Worm (Caenorhabditis elegans): ENCODE measurements around the gene acr-3.

DNA sequence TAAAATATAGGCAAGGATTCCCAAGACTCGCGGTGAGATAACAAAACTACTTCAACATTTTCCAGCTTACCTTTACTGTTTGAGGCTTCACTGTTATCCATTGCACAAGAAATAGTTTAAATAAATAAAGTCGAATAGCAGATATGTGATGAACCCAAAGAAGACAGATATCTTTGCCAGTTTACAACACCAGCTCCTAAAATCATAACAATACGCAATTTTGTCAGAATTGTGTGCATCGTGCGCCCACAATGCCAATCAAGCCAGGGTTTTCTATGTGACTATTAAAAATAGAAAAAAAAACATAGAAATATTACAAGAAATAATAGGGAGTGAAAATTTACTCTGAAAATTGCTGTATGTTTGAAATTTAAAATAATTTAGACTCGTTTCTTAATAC lies 26.7 kb upstream of the acr-3 start, which contains the start of gene F38B6.8:
- TF ChIP-seq mep-1 (tag; optimal IDR thresholded peaks at IDR 0.05), result no peak
- no peak for TF ChIP-seq nhr-12 (tag; optimal IDR thresholded peaks at IDR 0.05)
- TF ChIP-seq zip-8 (tag; optimal IDR thresholded peaks at IDR 0.05), result no peak
- no peak for TF ChIP-seq mab-5 (tag; optimal IDR thresholded peaks at IDR 0.05)
- no peak for TF ChIP-seq mls-2 (tag; optimal IDR thresholded peaks at IDR 0.05)
- TF ChIP-seq ces-1 (GFP tag; optimal IDR thresholded peaks at IDR 0.05), result no peak
- no peak for TF ChIP-seq nhr-76 (tag; optimal IDR thresholded peaks at IDR 0.05)
- TF ChIP-seq unc-62 (GFP tag; optimal IDR thresholded peaks at IDR 0.05), result no peak
- TF ChIP-seq pha-4 (tag; optimal IDR thresholded peaks at IDR 0.05), result no peak
- TF ChIP-seq snpc-4 (tag; optimal IDR thresholded peaks at IDR 0.05), result no peak
- TF ChIP-seq ztf-11 (tag; optimal IDR thresholded peaks at IDR 0.05), result no peak
- TF ChIP-seq ceh-83 (GFP tag; optimal IDR thresholded peaks at IDR 0.05), result no peak
- TF ChIP-seq nhr-237 (tag; optimal IDR thresholded peaks at IDR 0.05), result no peak
